Fruit fly (Drosophila melanogaster) whole organism, wandering third instar larva: ENCODE data around the gene CG9777.

Experiments used
- Abd-B ChIP-seq: fragments of >200 bp; optimal IDR thresholded peaks from 2 replicates; lab custom pipeline; 2017; ENCODE audit warnings: missing biosample characterization, missing genetic modification characterization
- CG32264 ChIP-seq: fragments of 200-800 bp; sonication (Bioruptor generic); optimal IDR thresholded peaks from 2 replicates; lab custom pipeline; 2016; ENCODE audit warnings: missing biosample characterization, missing genetic modification characterization
- CG9705 ChIP-seq: fragments of 200-800 bp; sonication (Bioruptor generic); optimal IDR thresholded peaks from 2 replicates; lab custom pipeline; 2018; ENCODE audit warnings: missing biosample characterization, mild to moderate bottlenecking, missing genetic modification characterization
- CrebA ChIP-seq: fragments of 200-800 bp; sonication (Bioruptor generic); optimal IDR thresholded peaks from 2 replicates; lab custom pipeline; 2016; ENCODE audit warnings: missing biosample characterization, mild to moderate bottlenecking, missing genetic modification characterization, borderline replicate concordance
- Dfd ChIP-seq: fragments of >200 bp; optimal IDR thresholded peaks from 2 replicates; lab custom pipeline; 2017; ENCODE audit warnings: missing biosample characterization, missing genetic modification characterization
- Dif ChIP-seq: fragments of 200-275, 200-300 bp; sonication (Bioruptor generic); optimal IDR thresholded peaks from 2 replicates; lab custom pipeline; 2018; ENCODE audit warnings: missing biosample characterization, missing genetic modification characterization; ENCODE audit not compliant: partially characterized antibody
- GATAd ChIP-seq: sonication (Bioruptor generic); optimal IDR thresholded peaks from 2 replicates; lab custom pipeline; 2016; ENCODE audit warnings: missing biosample characterization, missing genetic modification characterization
- HLH106 ChIP-seq: fragments of 200-800 bp; optimal IDR thresholded peaks from 3 replicates; lab custom pipeline; 2019; ENCODE audit warnings: missing biosample characterization, mild to moderate bottlenecking, missing genetic modification characterization, moderate library complexity
- Hnf4 ChIP-seq: fragments of 200-800 bp; sonication (Bioruptor generic); optimal IDR thresholded peaks from 2 replicates; lab custom pipeline; 2016; ENCODE audit warnings: missing biosample characterization, mild to moderate bottlenecking, missing genetic modification characterization
- Hr78 ChIP-seq: fragments of >200 bp; optimal IDR thresholded peaks from 2 replicates; lab custom pipeline; 2017; ENCODE audit warnings: missing biosample characterization, missing genetic modification characterization
- Hr83 ChIP-seq: fragments of 200-300 bp; sonication (Bioruptor generic); optimal IDR thresholded peaks from 2 replicates; lab custom pipeline; 2016; ENCODE audit warnings: missing biosample characterization, mild to moderate bottlenecking, missing genetic modification characterization, moderate library complexity; ENCODE audit not compliant: poor library complexity, severe bottlenecking
- Jra ChIP-seq: sonication (Bioruptor generic); optimal IDR thresholded peaks from 2 replicates; lab custom pipeline; 2016; ENCODE audit warnings: missing biosample characterization, missing genetic modification characterization
- Mio ChIP-seq: sonication (Bioruptor generic); optimal IDR thresholded peaks from 2 replicates; lab custom pipeline; 2016; ENCODE audit warnings: missing biosample characterization, missing genetic modification characterization
- Myc ChIP-seq: fragments of >200 bp; optimal IDR thresholded peaks from 2 replicates; lab custom pipeline; 2017
- N ChIP-seq: fragments of >200 bp; optimal IDR thresholded peaks from 2 replicates; lab custom pipeline; 2018; ENCODE audit warnings: missing biosample characterization, missing external identifiers, missing genetic modification characterization
- OdsH ChIP-seq: fragments of 200-800 bp; sonication (Bioruptor generic); optimal IDR thresholded peaks from 2 replicates; lab custom pipeline; 2016; ENCODE audit warnings: missing biosample characterization, mild to moderate bottlenecking, missing genetic modification characterization
- Rel ChIP-seq, 2 experiments: fragments of 200-800 bp; sonication (Bioruptor generic) in 1 of 2; optimal IDR thresholded peaks; 2 replicates in 1 of 2; 3 replicates in 1 of 2; lab custom pipeline; 2016 to 2019; ENCODE audit warnings: mild to moderate bottlenecking in 2 of 2, missing biosample characterization in 2 of 2, missing genetic modification characterization in 2 of 2, moderate library complexity in 1 of 2
- Sp1 ChIP-seq: fragments of 200-800 bp; sonication (Bioruptor generic); optimal IDR thresholded peaks from 3 replicates; lab custom pipeline; 2019; ENCODE audit warnings: missing biosample characterization, mild to moderate bottlenecking, missing genetic modification characterization, moderate library complexity
- Vsx2 ChIP-seq: fragments of 200-300, 225-300 bp; sonication (Bioruptor generic); optimal IDR thresholded peaks from 2 replicates; lab custom pipeline; 2018; ENCODE audit warnings: missing biosample characterization, missing genetic modification characterization; ENCODE audit not compliant: partially characterized antibody
- br ChIP-seq: fragments of 200-800 bp; sonication (Bioruptor generic); optimal IDR thresholded peaks from 2 replicates; lab custom pipeline; 2016; ENCODE audit warnings: missing biosample characterization, missing genetic modification characterization
- brk ChIP-seq: fragments of 200-800 bp; sonication (Bioruptor generic); optimal IDR thresholded peaks from 2 replicates; lab custom pipeline; 2016; ENCODE audit warnings: missing biosample characterization, mild to moderate bottlenecking, missing genetic modification characterization
- dl ChIP-seq, 2 experiments: fragments of 175-275, 200-275 bp in 1 of 2; fragments of 200-275 bp in 1 of 2; sonication (Bioruptor generic); optimal IDR thresholded peaks; lab custom pipeline; 2018; ENCODE audit warnings: mild to moderate bottlenecking in 2 of 2, missing biosample characterization in 2 of 2, missing genetic modification characterization in 2 of 2, moderate library complexity in 2 of 2; ENCODE audit not compliant: partially characterized antibody in 2 of 2, insufficient read depth in 1 of 2
- dmrt93B ChIP-seq: fragments of 200-800 bp; sonication (Bioruptor generic); optimal IDR thresholded peaks from 2 replicates; lab custom pipeline; 2018; ENCODE audit warnings: missing biosample characterization, mild to moderate bottlenecking, missing genetic modification characterization
- dsf ChIP-seq: sonication (Bioruptor generic); optimal IDR thresholded peaks from 2 replicates; lab custom pipeline; 2016; ENCODE audit warnings: missing biosample characterization, missing genetic modification characterization, borderline replicate concordance
- ey ChIP-seq: fragments of 200-800 bp; sonication (Bioruptor generic); optimal IDR thresholded peaks from 2 replicates; lab custom pipeline; 2016; ENCODE audit warnings: missing biosample characterization, missing genetic modification characterization
- foxo ChIP-seq, 2 experiments: fragments of 200-800 bp; sonication (Bioruptor generic); optimal IDR thresholded peaks; 2 replicates in 1 of 2; 3 replicates in 1 of 2; lab custom pipeline; 2016 to 2017; ENCODE audit warnings: missing biosample characterization in 2 of 2, missing genetic modification characterization in 2 of 2
- fru ChIP-seq: fragments of 200-800 bp; sonication (Bioruptor generic); optimal IDR thresholded peaks from 3 replicates; lab custom pipeline; 2016; ENCODE audit warnings: missing biosample characterization, mild to moderate bottlenecking, missing genetic modification characterization
- h ChIP-seq: fragments of 200-800 bp; sonication (Bioruptor generic); optimal IDR thresholded peaks from 3 replicates; lab custom pipeline; 2016; ENCODE audit warnings: missing biosample characterization, mild to moderate bottlenecking, missing genetic modification characterization
- jim ChIP-seq: fragments of 175-275, 200-325 bp; sonication (Bioruptor generic); optimal IDR thresholded peaks from 2 replicates; lab custom pipeline; 2016; ENCODE audit warnings: missing biosample characterization, mild to moderate bottlenecking, missing genetic modification characterization
- lola ChIP-seq: fragments of >200 bp; optimal IDR thresholded peaks from 2 replicates; lab custom pipeline; 2017; ENCODE audit warnings: missing biosample characterization, missing genetic modification characterization
- pan ChIP-seq: fragments of >200 bp; optimal IDR thresholded peaks from 2 replicates; lab custom pipeline; 2017
- psq ChIP-seq: fragments of 200-800 bp; sonication (Bioruptor generic); optimal IDR thresholded peaks from 3 replicates; lab custom pipeline; 2017; ENCODE audit warnings: missing biosample characterization, mild to moderate bottlenecking, missing genetic modification characterization, moderate library complexity
- rgr ChIP-seq: fragments of 200-800 bp; sonication (Bioruptor generic); optimal IDR thresholded peaks from 3 replicates; lab custom pipeline; 2016; ENCODE audit warnings: missing biosample characterization, mild to moderate bottlenecking, missing genetic modification characterization
- sage ChIP-seq: fragments of 200-800 bp; sonication (Bioruptor generic); optimal IDR thresholded peaks from 2 replicates; lab custom pipeline; 2016; ENCODE audit warnings: missing biosample characterization, mild to moderate bottlenecking, missing genetic modification characterization
- sv ChIP-seq: fragments of 200-800 bp; sonication (Bioruptor generic); optimal IDR thresholded peaks from 3 replicates; lab custom pipeline; 2016; ENCODE audit warnings: missing biosample characterization, missing genetic modification characterization
- tai ChIP-seq: sonication (Bioruptor generic); optimal IDR thresholded peaks from 2 replicates; lab custom pipeline; 2016; ENCODE audit warnings: missing biosample characterization, missing genetic modification characterization
- usp ChIP-seq: fragments of >200 bp; optimal IDR thresholded peaks from 2 replicates; lab custom pipeline; 2017; ENCODE audit warnings: missing biosample characterization, missing genetic modification characterization
- woc ChIP-seq: sonication (Bioruptor generic); optimal IDR thresholded peaks from 2 replicates; lab custom pipeline; 2016; ENCODE audit warnings: missing biosample characterization, mild to moderate bottlenecking, missing genetic modification characterization

The CG9777 gene

DNA sequence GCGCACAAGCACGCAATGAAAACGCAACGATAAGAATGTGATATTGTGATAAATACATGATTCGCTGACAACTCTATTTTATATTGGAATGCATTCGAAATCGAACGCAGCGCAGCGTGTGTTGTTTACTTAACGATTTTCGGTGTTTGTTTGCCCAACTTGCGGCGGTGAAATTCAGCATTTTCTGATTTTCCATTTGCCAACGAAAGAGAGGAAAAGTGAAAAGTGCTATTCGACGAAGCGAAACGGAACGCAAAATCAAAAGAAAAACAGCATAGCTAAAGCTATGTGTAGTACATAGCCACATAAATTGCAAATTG, 9.0 kb upstream of the CG9777 start:
- TF ChIP-seq dsf (GFP tag; lab: Kevin White, UChicago) (no peak), lola (GFP tag; lab: Kevin White, UChicago) (no peak), sv (GFP tag; lab: Kevin White, UChicago) (no peak), usp (GFP tag; lab: Kevin White, UChicago) (no peak), HLH106 (tag; lab: Kevin White, UChicago) (no peak), dmrt93B (GFP tag; lab: Kevin White, UChicago) (no peak), CG32264 (GFP tag; lab: Kevin White, UChicago) (no peak), fru (GFP tag; lab: Kevin White, UChicago) (no peak), jim (GFP tag; lab: Kevin White, UChicago) (no peak), Sp1 (GFP tag; lab: Kevin White, UChicago) (no peak), Vsx2 (GFP tag; lab: Kevin White, UChicago) (no peak), h (GFP tag; lab: Kevin White, UChicago) (no peak), Hnf4 (GFP tag; lab: Kevin White, UChicago) (no peak), GATAd (GFP tag; lab: Kevin White, UChicago) (no peak), Rel (GFP tag; optimal IDR thresholded peaks at IDR 0.05; lab: Kevin White, UChicago) (no peak), Rel (tag; optimal IDR thresholded peaks at IDR 0.05; lab: Kevin White, UChicago) (no peak)

DNA sequence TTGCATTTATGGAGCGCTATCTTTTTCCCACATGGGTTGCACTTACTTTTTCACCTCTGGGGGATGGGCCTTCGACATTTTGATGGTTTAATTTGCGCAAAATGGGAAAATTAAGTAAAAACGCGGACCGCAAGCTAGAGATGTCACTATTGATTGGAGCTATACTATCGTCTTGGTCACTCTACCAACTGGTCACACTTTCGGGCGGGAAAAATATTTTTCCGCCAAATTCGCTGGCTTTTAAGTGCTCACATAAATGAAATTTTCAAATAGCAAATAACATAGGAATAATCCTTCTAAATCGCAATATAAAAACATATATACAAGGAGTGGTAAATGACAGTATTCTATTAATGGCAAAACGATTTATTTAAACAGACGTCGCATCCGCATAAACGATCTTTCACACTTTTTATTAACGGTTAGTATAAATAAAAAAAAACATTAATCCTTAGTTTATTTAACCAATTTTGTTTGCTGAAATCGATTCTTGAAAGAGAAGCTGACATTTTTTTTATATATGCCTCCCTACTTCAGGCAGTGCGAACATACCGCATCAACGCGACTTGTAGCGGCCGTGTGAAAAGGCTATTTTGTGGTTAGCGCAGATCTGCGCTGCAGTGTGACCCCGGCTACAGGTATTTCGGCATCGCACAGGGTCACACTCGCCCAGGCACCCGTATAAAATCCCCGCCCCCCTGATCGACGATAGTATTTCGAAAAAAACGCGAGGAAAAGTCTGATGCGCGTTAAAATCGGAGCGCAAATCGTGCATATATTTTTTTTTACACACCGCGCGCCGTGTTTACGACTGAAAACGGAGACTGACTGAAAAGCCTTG, 8.4 kb upstream of the CG9777 start, which contains the start of the genes SNRPG and mthl1:
Gene SNRPG, minus strand, starts transcription at position 160 of the 841 bp plus-strand sequence.
Gene mthl1, plus strand, starts transcription at position 709 of the 841 bp plus-strand sequence.
- TF ChIP-seq dmrt93B (GFP tag; lab: Kevin White, UChicago) (peak; percentile 79), N (GFP tag; lab: Kevin White, UChicago) (peak; percentile 93), Dfd (GFP tag; lab: Kevin White, UChicago) (no peak), CG9705 (GFP tag; lab: Kevin White, UChicago) (peak; percentile 61), CrebA (GFP tag; lab: Kevin White, UChicago) (no peak), psq (peak; percentile 56), Hnf4 (GFP tag; lab: Kevin White, UChicago) (peak; percentile 54), Dif (GFP tag; lab: Kevin White, UChicago) (no peak), Vsx2 (GFP tag; lab: Kevin White, UChicago) (no peak), dl (GFP tag; optimal IDR thresholded peaks at IDR 0.05; lab: Kevin White, UChicago; ENCODE audit: insufficient read depth in 1 of 2, partially characterized antibody in 2 of 2) (no peak), Rel (GFP tag; optimal IDR thresholded peaks at IDR 0.05; lab: Kevin White, UChicago) (no peak), Rel (tag; optimal IDR thresholded peaks at IDR 0.05; lab: Kevin White, UChicago) (peak; percentile 73), Jra (peak; percentile 14), pan (lab: Kevin White, UChicago) (no peak), sv (GFP tag; lab: Kevin White, UChicago) (peak; percentile 7), Mio (GFP tag; lab: Kevin White, UChicago) (no peak), tai (GFP tag; lab: Kevin White, UChicago) (peak; percentile 75), Hr78 (GFP tag; lab: Kevin White, UChicago) (peak; percentile 39), Myc (peak; percentile 33), HLH106 (tag; lab: Kevin White, UChicago) (peak; percentile 75), h (GFP tag; lab: Kevin White, UChicago) (peak; percentile 56), GATAd (GFP tag; lab: Kevin White, UChicago) (no peak), foxo (GFP tag; optimal IDR thresholded peaks at IDR 0.05; lab: Kevin White, UChicago) (peak in 1 of 2 experiments; percentile 78), brk (no peak), woc (GFP tag; lab: Kevin White, UChicago) (peak; percentile 80), Abd-B (no peak), ey (GFP tag; lab: Kevin White, UChicago) (peak; percentile 62), jim (GFP tag; lab: Kevin White, UChicago) (no peak), Sp1 (GFP tag; lab: Kevin White, UChicago) (peak; percentile 66), usp (GFP tag; lab: Kevin White, UChicago) (no peak), lola (GFP tag; lab: Kevin White, UChicago) (peak; percentile 15), OdsH (GFP tag; lab: Kevin White, UChicago) (no peak), Hr83 (GFP tag; lab: Kevin White, UChicago) (peak; percentile 40), fru (GFP tag; lab: Kevin White, UChicago) (peak; percentile 52), rgr (GFP tag; lab: Kevin White, UChicago) (peak; percentile 65), dsf (GFP tag; lab: Kevin White, UChicago) (peak; percentile 35), CG32264 (GFP tag; lab: Kevin White, UChicago) (peak; percentile 10), br (peak; percentile 44), sage (GFP tag; lab: Kevin White, UChicago) (peak; percentile 34)
